Fruit fly (Drosophila melanogaster) whole organism, embryonic: ENCODE data around the gene Arc42.

Experiments used
- CG10274 ChIP-seq: fragments of 200-800 bp; sonication (Bioruptor generic); optimal IDR thresholded peaks from 3 replicates; lab custom pipeline; 2017; ENCODE audit warnings: missing biosample characterization, mild to moderate bottlenecking, missing genetic modification characterization
- CG10543 ChIP-seq: fragments of 200-800 bp; sonication (Bioruptor generic); optimal IDR thresholded peaks from 3 replicates; lab custom pipeline; 2017; ENCODE audit warnings: missing biosample characterization, mild to moderate bottlenecking, missing genetic modification characterization, moderate library complexity
- CG11093 ChIP-seq: fragments of 200-800 bp; sonication (Bioruptor generic); IDR thresholded peaks from 3 replicates; pipeline ENCODE4 v1.3.6; 2022; ENCODE audit warnings: missing biosample characterization, missing genetic modification characterization
- CG12236 ChIP-seq: fragments of 200-800 bp; sonication (Bioruptor generic); optimal IDR thresholded peaks from 2 replicates; lab custom pipeline; 2016; ENCODE audit warnings: missing biosample characterization, missing genetic modification characterization
- CG14441 ChIP-seq: fragments of 200-800 bp; sonication (Bioruptor generic); IDR thresholded peaks from 2 replicates; pipeline ENCODE4 v1.3.6; 2022; ENCODE audit warnings: missing biosample characterization, missing genetic modification characterization
- CG14965 ChIP-seq: fragments of 200-800 bp; sonication (Bioruptor generic); optimal IDR thresholded peaks from 2 replicates; lab custom pipeline; 2016; ENCODE audit warnings: missing biosample characterization, missing genetic modification characterization, borderline replicate concordance
- CG15601 ChIP-seq: fragments of 200-800 bp; sonication (Bioruptor generic); optimal IDR thresholded peaks from 3 replicates; lab custom pipeline; 2019; ENCODE audit warnings: missing biosample characterization, mild to moderate bottlenecking, missing genetic modification characterization, moderate library complexity
- CG1647 ChIP-seq: fragments of 200-800 bp; sonication (Bioruptor generic); optimal IDR thresholded peaks from 3 replicates; lab custom pipeline; 2016; ENCODE audit warnings: missing biosample characterization, missing genetic modification characterization
- CG16813 ChIP-seq: fragments of 200-800 bp; sonication (Bioruptor generic); IDR thresholded peaks from 3 replicates; pipeline ENCODE4 v1.3.6; 2022; ENCODE audit warnings: missing biosample characterization, missing genetic modification characterization; ENCODE audit not compliant: partially characterized antibody
- CG17359 ChIP-seq: fragments of 200-800 bp; sonication (Bioruptor generic); optimal IDR thresholded peaks from 3 replicates; lab custom pipeline; 2018; ENCODE audit warnings: missing biosample characterization, mild to moderate bottlenecking, missing genetic modification characterization, moderate library complexity
- CG17612 ChIP-seq: fragments of 200-800 bp; sonication (Bioruptor generic); IDR thresholded peaks from 2 replicates; pipeline ENCODE4 v1.3.6; 2022; ENCODE audit warnings: missing biosample characterization, missing genetic modification characterization
- CG31441 ChIP-seq: fragments of 200-800 bp; sonication (Bioruptor generic); IDR thresholded peaks from 2 replicates; pipeline ENCODE4 v1.3.6; 2022; ENCODE audit warnings: missing biosample characterization, missing genetic modification characterization
- CG32772 ChIP-seq: fragments of 200-800 bp; sonication (Bioruptor generic); IDR thresholded peaks from 2 replicates; pipeline ENCODE4 v1.3.6; 2022; ENCODE audit warnings: missing biosample characterization, missing genetic modification characterization
- CG3407 ChIP-seq: fragments of 200-800 bp; sonication (Bioruptor generic); optimal IDR thresholded peaks from 2 replicates; lab custom pipeline; 2018; ENCODE audit warnings: missing biosample characterization, mild to moderate bottlenecking, missing genetic modification characterization
- CG34224 ChIP-seq: fragments of 200-800 bp; sonication (Bioruptor generic); IDR thresholded peaks from 3 replicates; pipeline ENCODE4 v1.3.6; 2022; ENCODE audit warnings: missing biosample characterization, missing genetic modification characterization; ENCODE audit not compliant: partially characterized antibody
- CG7839 ChIP-seq: fragments of 200-800 bp; sonication (Bioruptor generic); optimal IDR thresholded peaks from 3 replicates; lab custom pipeline; 2018; ENCODE audit warnings: missing biosample characterization, mild to moderate bottlenecking, missing genetic modification characterization, moderate library complexity
- CG7987 ChIP-seq: fragments of 200-800 bp; sonication (Bioruptor generic); optimal IDR thresholded peaks from 2 replicates; lab custom pipeline; 2018; ENCODE audit warnings: missing biosample characterization, mild to moderate bottlenecking, missing genetic modification characterization, moderate library complexity
- CG8478 ChIP-seq: fragments of >200 bp; optimal IDR thresholded peaks from 2 replicates; lab custom pipeline; 2018
- CTCF ChIP-seq: fragments of 200-800 bp; sonication (Bioruptor generic); optimal IDR thresholded peaks from 2 replicates; lab custom pipeline; 2017; ENCODE audit warnings: missing biosample characterization, mild to moderate bottlenecking, missing genetic modification characterization, moderate library complexity
- Camta ChIP-seq: fragments of 200-800 bp; sonication (Bioruptor generic); optimal IDR thresholded peaks from 2 replicates; lab custom pipeline; 2016; ENCODE audit warnings: missing biosample characterization, missing genetic modification characterization
- CkIIα-i1 ChIP-seq: fragments of 200-800 bp; sonication (Bioruptor generic); IDR thresholded peaks from 2 replicates; pipeline ENCODE4 v1.3.6; 2022; ENCODE audit warnings: missing biosample characterization, missing genetic modification characterization
- D19B ChIP-seq: fragments of 200-800 bp; sonication (Bioruptor generic); optimal IDR thresholded peaks from 2 replicates; lab custom pipeline; 2017; ENCODE audit warnings: missing biosample characterization, mild to moderate bottlenecking, missing genetic modification characterization
- Dll ChIP-seq: fragments of 200-800 bp; sonication (Bioruptor generic); IDR thresholded peaks from 4 replicates; pipeline ENCODE4 v1.3.6; 2022; ENCODE audit warnings: missing biosample characterization, missing genetic modification characterization; ENCODE audit not compliant: partially characterized antibody
- E2f1 ChIP-seq: fragments of 200-800 bp; sonication (Bioruptor generic); IDR thresholded peaks from 2 replicates; pipeline ENCODE4 v1.3.6; 2022; ENCODE audit warnings: missing biosample characterization, missing genetic modification characterization
- Fer1 ChIP-seq: fragments of 200-800 bp; sonication (Bioruptor generic); optimal IDR thresholded peaks from 2 replicates; lab custom pipeline; 2017; ENCODE audit warnings: missing biosample characterization, mild to moderate bottlenecking, missing genetic modification characterization
- Lim3 ChIP-seq: fragments of 200-800 bp; sonication (Bioruptor generic); IDR thresholded peaks from 2 replicates; pipeline ENCODE4 v1.3.6; 2022; ENCODE audit warnings: missing biosample characterization, missing genetic modification characterization
- Myb ChIP-seq: fragments of 200-800 bp; sonication (Bioruptor generic); optimal IDR thresholded peaks from 2 replicates; lab custom pipeline; 2016; ENCODE audit warnings: missing biosample characterization, missing genetic modification characterization
- NfI ChIP-seq: fragments of 200-800 bp; sonication (Bioruptor generic); optimal IDR thresholded peaks from 3 replicates; lab custom pipeline; 2018; ENCODE audit warnings: missing biosample characterization, mild to moderate bottlenecking, missing genetic modification characterization, moderate library complexity
- Ptx1 ChIP-seq: fragments of 200-800 bp; sonication (Bioruptor generic); IDR thresholded peaks from 2 replicates; pipeline ENCODE4 v1.3.6; 2022; ENCODE audit warnings: missing biosample characterization, missing genetic modification characterization
- Side ChIP-seq: fragments of 200-800 bp; sonication (Bioruptor generic); optimal IDR thresholded peaks from 2 replicates; lab custom pipeline; 2016; ENCODE audit warnings: missing biosample characterization, missing genetic modification characterization
- Sry-β ChIP-seq: fragments of 200-800 bp; sonication (Bioruptor generic); optimal IDR thresholded peaks from 2 replicates; lab custom pipeline; 2018; ENCODE audit warnings: missing biosample characterization, mild to moderate bottlenecking, missing genetic modification characterization, moderate library complexity
- ci ChIP-seq: fragments of 200-800 bp; sonication (Bioruptor generic); IDR thresholded peaks from 3 replicates; pipeline ENCODE4 v1.3.6; 2022; ENCODE audit warnings: missing biosample characterization, missing genetic modification characterization
- disco-r ChIP-seq: fragments of 200-800 bp; sonication (Bioruptor generic); optimal IDR thresholded peaks from 2 replicates; lab custom pipeline; 2016; ENCODE audit warnings: missing biosample characterization, missing genetic modification characterization
- fu2 ChIP-seq: fragments of 200-800 bp; sonication (Bioruptor generic); optimal IDR thresholded peaks from 2 replicates; lab custom pipeline; 2016; ENCODE audit warnings: missing biosample characterization, missing genetic modification characterization
- gcm2 ChIP-seq: fragments of 200-800 bp; sonication (Bioruptor generic); optimal IDR thresholded peaks from 2 replicates; lab custom pipeline; 2016; ENCODE audit warnings: missing biosample characterization, missing genetic modification characterization
- h ChIP-seq: fragments of >200 bp; optimal IDR thresholded peaks from 2 replicates; lab custom pipeline; 2017
- hb ChIP-seq: fragments of 200-800 bp; sonication (Bioruptor generic); IDR thresholded peaks from 3 replicates; pipeline ENCODE4 v1.3.6; 2022; ENCODE audit warnings: missing biosample characterization, missing genetic modification characterization; ENCODE audit not compliant: partially characterized antibody
- hkb ChIP-seq, 2 experiments: fragments of 200-800 bp in 1 of 2; fragments of >200 bp in 1 of 2; sonication (Bioruptor generic) in 1 of 2; IDR thresholded peaks in 1 of 2; optimal IDR thresholded peaks in 1 of 2; 2 replicates each; pipeline versions ENCODE4 v1.3.6 to Lab custom; 2017 to 2022; ENCODE audit warnings: missing biosample characterization in 1 of 2, missing genetic modification characterization in 1 of 2
- hth ChIP-seq: fragments of >200 bp; optimal IDR thresholded peaks from 2 replicates; lab custom pipeline; 2017; ENCODE audit warnings: inconsistent platforms
- nerfin-1 ChIP-seq: fragments of 200-800 bp; sonication (Bioruptor generic); optimal IDR thresholded peaks from 3 replicates; lab custom pipeline; 2019; ENCODE audit warnings: missing biosample characterization, mild to moderate bottlenecking, missing genetic modification characterization, moderate library complexity
- oc ChIP-seq: fragments of 200-800 bp; sonication (Bioruptor generic); optimal IDR thresholded peaks from 2 replicates; lab custom pipeline; 2018; ENCODE audit warnings: missing biosample characterization, mild to moderate bottlenecking, missing genetic modification characterization, moderate library complexity
- otp ChIP-seq: fragments of 200-800 bp; sonication (Bioruptor generic); IDR thresholded peaks from 3 replicates; pipeline ENCODE4, ENCODE4 v1.3.6; 2022; ENCODE audit warnings: missing biosample characterization, missing genetic modification characterization
- repo ChIP-seq: fragments of 200-800 bp; sonication (Bioruptor generic); optimal IDR thresholded peaks from 2 replicates; lab custom pipeline; 2016; ENCODE audit warnings: missing biosample characterization, missing genetic modification characterization
- run ChIP-seq: fragments of 200-800 bp; sonication (Bioruptor generic); optimal IDR thresholded peaks from 3 replicates; lab custom pipeline; 2018; ENCODE audit warnings: missing biosample characterization, mild to moderate bottlenecking, missing genetic modification characterization
- salm ChIP-seq: fragments of 200-800 bp; sonication (Bioruptor generic); optimal IDR thresholded peaks from 2 replicates; lab custom pipeline; 2018; ENCODE audit warnings: missing biosample characterization, mild to moderate bottlenecking, missing genetic modification characterization
- sc ChIP-seq, 3 experiments: fragments of >200 bp in 2 of 3; fragments of 200-800 bp in 1 of 3; sonication (Bioruptor generic) in 1 of 3; optimal IDR thresholded peaks; 2 replicates in 2 of 3; 3 replicates in 1 of 3; lab custom pipeline; 2017; ENCODE audit warnings: mild to moderate bottlenecking in 1 of 3, missing biosample characterization in 1 of 3, missing genetic modification characterization in 1 of 3, missing genetic modification reagents in 1 of 3
- ssp ChIP-seq: fragments of 200-800 bp; sonication (Bioruptor generic); IDR thresholded peaks from 2 replicates; pipeline ENCODE4 v1.3.6; 2022; ENCODE audit warnings: missing biosample characterization, missing genetic modification characterization
- stwl ChIP-seq: fragments of 200-800 bp; sonication (Bioruptor generic); optimal IDR thresholded peaks from 3 replicates; lab custom pipeline; 2018; ENCODE audit warnings: missing biosample characterization, mild to moderate bottlenecking, missing genetic modification characterization, moderate library complexity
- tll ChIP-seq, 2 experiments: fragments of 200-800 bp in 1 of 2; fragments of >200 bp in 1 of 2; sonication (Bioruptor generic) in 1 of 2; optimal IDR thresholded peaks; 2 replicates each; lab custom pipeline; 2017 to 2019; ENCODE audit warnings: missing biosample characterization in 2 of 2, missing genetic modification characterization in 2 of 2, mild to moderate bottlenecking in 1 of 2, moderate library complexity in 1 of 2
- trem ChIP-seq: fragments of 200-800 bp; optimal IDR thresholded peaks from 3 replicates; lab custom pipeline; 2019; ENCODE audit warnings: missing biosample characterization, mild to moderate bottlenecking, missing genetic modification characterization, moderate library complexity

The Arc42 gene

DNA sequence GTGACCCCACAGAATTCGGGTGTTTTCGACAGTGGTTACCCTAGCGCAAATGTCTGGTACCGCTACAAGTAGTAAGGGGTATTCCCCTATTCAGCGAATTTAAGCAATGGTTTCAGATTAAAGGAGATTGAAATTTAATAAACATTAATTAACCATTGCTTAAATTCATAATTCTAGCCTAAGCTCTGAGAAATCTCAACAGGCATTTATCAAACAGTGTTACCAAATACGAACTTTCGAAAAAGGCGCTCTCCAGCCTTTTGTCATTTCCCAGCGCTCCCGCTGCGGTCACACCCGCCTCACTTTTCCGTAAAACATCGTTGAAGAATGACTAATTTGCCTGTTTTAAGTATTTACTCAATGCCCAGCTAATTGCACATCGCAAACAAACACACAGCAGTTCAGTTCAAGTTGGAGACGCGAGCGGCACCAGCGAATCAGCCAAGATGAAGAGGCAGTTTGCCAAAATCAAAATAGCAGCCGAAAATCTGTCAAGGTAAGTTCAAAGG is 27.4 kb downstream of the Arc42 start, which contains the start of the genes Surf6 and RhoGAP92B (continued):
- TF ChIP-seq CG10543, result peak; percentile 82
- peak; percentile 34; the same call in 1 of the 3 replicates for TF ChIP-seq CG16813 (GFP tag; lab: Robert Waterston, UW)
- TF ChIP-seq repo (GFP tag; lab: Kevin White, UChicago), result peak; percentile 34
- TF ChIP-seq CkIIα-i1, result no peak
- TF ChIP-seq CG17359 (tag; lab: Kevin White, UChicago), result peak; percentile 62
- peak; percentile 38 for TF ChIP-seq disco-r (GFP tag; lab: Kevin White, UChicago)
- TF ChIP-seq CTCF (GFP tag; lab: Kevin White, UChicago), result peak; percentile 47
- 0 out of 2 replicates have a peak, but pooled peaks have one; percentile 20 for TF ChIP-seq ssp (GFP tag; lab: Robert Waterston, UW)
- TF ChIP-seq CG32772 (GFP tag; lab: Robert Waterston, UW), result 0 out of 2 replicates have a peak, but pooled peaks have one; percentile 23
- TF ChIP-seq h (lab: Kevin White, UChicago), result no peak
- no peak for TF ChIP-seq CG34224 (GFP tag; lab: Robert Waterston, UW)
- peak; percentile 17 for TF ChIP-seq CG3407 (GFP tag; lab: Kevin White, UChicago)
- peak; percentile 35 for TF ChIP-seq CG1647 (GFP tag; lab: Kevin White, UChicago)
- peak; percentile 57 for TF ChIP-seq run (tag; lab: Kevin White, UChicago)
- peak; percentile 0 for TF ChIP-seq Sry-β
- TF ChIP-seq Dll (GFP tag; lab: Robert Waterston, UW), result peak; percentile 42; the same call in 2 of the 4 replicates
- TF ChIP-seq hkb (optimal IDR thresholded peaks at IDR 0.05; lab: Kevin White, UChicago), result peak; percentile 96
- TF ChIP-seq hkb (GFP tag; IDR thresholded peaks at IDR 0.05; lab: Robert Waterston, UW), result peak; percentile 80
- TF ChIP-seq CG17612 (GFP tag; lab: Robert Waterston, UW), result 0 out of 2 replicates have a peak, but pooled peaks have one; percentile 23
- no peak for TF ChIP-seq otp (GFP tag; lab: Robert Waterston, UW)
- TF ChIP-seq nerfin-1, result peak; percentile 54
- TF ChIP-seq CG12236, result no peak
- peak; percentile 2 for TF ChIP-seq D19B (GFP tag; lab: Kevin White, UChicago)
- TF ChIP-seq NfI (GFP tag; lab: Kevin White, UChicago), result peak; percentile 64
- no peak for TF ChIP-seq hb (GFP tag; lab: Robert Waterston, UW)
- no peak for TF ChIP-seq CG8478 (lab: Kevin White, UChicago)
- TF ChIP-seq CG15601 (tag; lab: Kevin White, UChicago), result peak; percentile 72
- peak; percentile 62 for TF ChIP-seq Myb (GFP tag; lab: Kevin White, UChicago)
- TF ChIP-seq CG31441 (GFP tag; lab: Robert Waterston, UW), result peak; percentile 76
- TF ChIP-seq CG10274 (GFP tag; lab: Kevin White, UChicago), result no peak
- TF ChIP-seq Ptx1 (GFP tag; lab: Robert Waterston, UW), result 0 out of 2 replicates have a peak, but pooled peaks have one; percentile 27
- TF ChIP-seq CG14441 (GFP tag; lab: Robert Waterston, UW), result peak; percentile 61; the same call in 1 of the 2 replicates
- peak; percentile 53 for TF ChIP-seq CG7839 (tag; lab: Kevin White, UChicago)
- TF ChIP-seq E2f1 (GFP tag; lab: Robert Waterston, UW), result peak; percentile 51; the same call in 1 of the 2 replicates
- no peak for TF ChIP-seq sc (optimal IDR thresholded peaks at IDR 0.05; lab: Kevin White, UChicago)
- peak; percentile 12 for TF ChIP-seq sc (GFP tag; optimal IDR thresholded peaks at IDR 0.05; lab: Kevin White, UChicago)
- TF ChIP-seq hth (lab: Kevin White, UChicago), result no peak
- TF ChIP-seq Fer1, result peak; percentile 79
- TF ChIP-seq stwl (tag; lab: Kevin White, UChicago), result peak; percentile 89
- TF ChIP-seq trem (tag; lab: Kevin White, UChicago), result peak; percentile 89
- TF ChIP-seq Lim3 (GFP tag; lab: Robert Waterston, UW), result no peak
- peak; percentile 35 for TF ChIP-seq CG7987 (GFP tag; lab: Kevin White, UChicago)
- no peak for TF ChIP-seq CG14965 (GFP tag; lab: Kevin White, UChicago)
- no peak for TF ChIP-seq tll (GFP tag; optimal IDR thresholded peaks at IDR 0.05; lab: Kevin White, UChicago)
- peak; percentile 55 for TF ChIP-seq Camta (GFP tag; lab: Kevin White, UChicago)
- peak; percentile 65; the same call in 1 of the 3 replicates for TF ChIP-seq ci (GFP tag; lab: Robert Waterston, UW)
- TF ChIP-seq CG11093 (GFP tag; lab: Robert Waterston, UW), result peak; percentile 9; the same call in 1 of the 3 replicates
- no peak for TF ChIP-seq gcm2 (GFP tag; lab: Kevin White, UChicago)
- TF ChIP-seq salm, result peak; percentile 41
- TF ChIP-seq oc (tag; lab: Kevin White, UChicago), result no peak
- peak; percentile 16 for TF ChIP-seq fu2 (GFP tag; lab: Kevin White, UChicago)
- peak; percentile 67 for TF ChIP-seq Side
